Fruit fly (Drosophila melanogaster) S2 (cell line): ENCODE data around the gene CG10702.

Experiments
- CG8478 ChIP-seq: fragments of >200 bp; optimal IDR thresholded peaks from 2 replicates; lab custom pipeline; 2018
- CTCF ChIP-seq, 2 experiments: fragments of >200 bp; optimal IDR thresholded peaks; 2 replicates each; lab custom pipeline; 2018

CG10702 gene

DNA sequence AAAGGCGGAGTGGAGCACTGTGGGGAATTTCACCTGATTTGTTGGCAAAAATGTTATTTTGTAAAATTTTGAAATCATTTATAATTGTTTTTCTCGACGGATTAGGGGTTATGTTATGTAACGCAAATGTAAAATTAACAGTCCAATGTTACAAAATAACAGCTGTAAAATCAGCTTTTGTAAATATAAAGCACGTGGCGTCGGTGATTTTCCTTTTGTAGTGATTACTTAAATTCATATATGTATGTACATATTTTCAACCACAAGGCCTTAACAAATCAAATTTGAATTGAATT is 47.5 kb downstream of the CG10702 start, which contains the start of gene CG15172:
TSS of gene CG15172 (plus strand) at position 197 of the 296 bp plus-strand sequence.
- TF ChIP-seq CTCF (optimal IDR thresholded peaks at IDR 0.05; lab: Kevin White, UChicago): no peak
- TF ChIP-seq CG8478 (lab: Kevin White, UChicago): no peak

DNA sequence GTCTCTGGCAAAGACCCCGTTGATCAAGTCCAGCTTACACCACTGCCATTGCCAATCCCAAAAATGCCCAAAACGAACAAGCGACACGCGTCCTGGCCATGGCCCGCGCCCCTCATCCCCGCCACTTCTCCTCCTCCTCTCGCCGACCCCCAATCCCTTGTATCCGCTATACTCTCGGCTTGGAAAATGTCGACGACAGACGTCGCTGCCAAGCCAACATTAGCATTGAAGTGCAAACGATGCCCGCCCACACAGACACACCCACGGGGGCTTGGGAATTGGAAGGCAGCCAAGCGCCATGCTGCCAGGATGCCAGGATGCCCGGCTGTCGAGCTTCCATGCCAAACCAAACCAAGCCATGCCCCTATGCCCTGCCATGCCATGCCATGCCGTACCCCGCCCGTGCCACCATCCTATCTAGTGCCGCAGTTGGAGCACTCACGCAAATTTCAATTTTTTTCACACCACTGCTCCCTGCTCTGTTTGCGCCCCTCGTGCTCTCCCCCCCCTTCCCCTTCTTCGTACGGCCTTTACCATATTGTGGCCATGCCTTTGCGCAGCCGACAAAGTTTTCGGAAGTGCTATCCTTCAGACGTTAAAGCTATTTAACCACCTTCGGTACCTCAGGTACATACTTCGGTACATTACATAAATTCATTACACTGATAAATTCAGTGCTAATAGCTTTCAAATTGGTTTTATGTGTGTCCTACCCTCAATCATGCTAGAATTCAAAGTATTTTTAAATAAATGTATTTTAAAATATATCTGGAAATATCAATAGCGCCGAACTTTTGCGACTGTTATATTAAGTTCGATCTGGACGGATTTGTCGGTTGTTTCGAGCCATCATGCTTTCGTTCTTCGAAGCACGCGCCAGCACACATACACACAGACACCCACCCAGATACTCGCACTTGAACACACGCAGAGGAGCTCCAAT is 48.1 kb downstream of the CG10702 start:
- TF ChIP-seq CTCF (optimal IDR thresholded peaks at IDR 0.05; lab: Kevin White, UChicago): no peak
- no peak for TF ChIP-seq CG8478 (lab: Kevin White, UChicago)

DNA sequence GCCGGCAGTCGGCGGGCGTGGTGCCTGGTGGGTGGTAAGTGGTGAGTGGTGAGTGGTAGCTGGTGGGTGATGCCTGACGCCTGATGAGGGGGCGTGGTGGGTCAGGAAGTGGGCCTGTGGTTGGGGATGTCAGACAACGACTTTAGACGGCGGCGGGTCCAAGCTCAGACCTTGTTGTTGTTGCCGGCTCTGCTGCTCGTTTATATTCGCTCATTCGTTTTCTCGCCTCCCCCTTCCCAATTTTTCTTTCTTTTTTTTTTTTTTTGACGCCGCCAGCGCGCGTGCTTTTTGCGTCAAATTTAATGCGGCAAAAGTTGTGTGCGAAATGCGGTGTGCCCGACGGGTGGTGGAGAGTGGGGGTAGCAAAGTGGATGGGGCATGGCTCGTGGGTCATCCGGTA is 50.0 kb downstream of the CG10702 start:
- TF ChIP-seq CTCF (optimal IDR thresholded peaks at IDR 0.05; lab: Kevin White, UChicago): no peak

DNA sequence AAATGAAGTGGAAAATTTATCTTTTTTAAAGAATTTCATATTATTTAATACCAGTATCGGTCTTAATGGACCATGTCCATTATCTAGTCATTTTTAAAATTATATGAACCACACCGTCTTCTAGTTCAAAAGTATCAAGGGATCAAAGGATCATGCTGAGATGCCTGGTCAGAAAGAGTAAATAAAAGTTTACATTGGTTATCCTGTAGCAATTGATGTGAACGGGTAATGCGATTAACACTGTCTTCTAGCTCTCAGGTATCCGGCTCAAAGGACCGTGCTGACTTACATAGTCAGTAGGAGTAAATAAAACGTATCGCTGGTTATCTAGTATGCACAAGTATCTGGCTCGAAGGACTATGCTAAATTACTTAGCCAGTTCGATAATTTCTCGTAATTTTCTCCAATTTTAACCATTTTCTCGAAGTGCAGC is 50.5 kb downstream of the CG10702 start:
- TF ChIP-seq CTCF (optimal IDR thresholded peaks at IDR 0.05; lab: Kevin White, UChicago) (no peak), CG8478 (lab: Kevin White, UChicago) (no peak)

DNA sequence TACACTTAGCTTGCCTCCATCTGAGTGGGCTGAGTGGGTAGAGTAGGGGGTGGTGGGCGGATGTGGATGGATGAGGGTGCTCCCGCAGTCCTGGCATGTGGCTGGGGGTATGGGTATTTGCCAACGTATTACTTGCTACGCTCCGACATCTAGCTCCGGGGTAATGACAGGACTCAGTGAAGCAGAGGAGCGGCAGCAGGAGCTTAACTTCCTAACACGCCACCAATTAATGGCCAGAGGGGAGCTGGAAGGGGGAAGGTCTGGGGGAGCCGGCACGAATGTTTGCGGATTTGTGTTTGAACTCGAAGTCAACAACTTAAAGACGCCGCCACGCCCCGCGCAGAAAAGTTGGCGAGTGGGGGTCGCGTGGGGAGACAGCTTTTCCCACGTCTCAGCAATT is 51.4 kb downstream of the CG10702 start:
- TF ChIP-seq CG8478 (lab: Kevin White, UChicago) (no peak), CTCF (optimal IDR thresholded peaks at IDR 0.05; lab: Kevin White, UChicago) (no peak)

DNA sequence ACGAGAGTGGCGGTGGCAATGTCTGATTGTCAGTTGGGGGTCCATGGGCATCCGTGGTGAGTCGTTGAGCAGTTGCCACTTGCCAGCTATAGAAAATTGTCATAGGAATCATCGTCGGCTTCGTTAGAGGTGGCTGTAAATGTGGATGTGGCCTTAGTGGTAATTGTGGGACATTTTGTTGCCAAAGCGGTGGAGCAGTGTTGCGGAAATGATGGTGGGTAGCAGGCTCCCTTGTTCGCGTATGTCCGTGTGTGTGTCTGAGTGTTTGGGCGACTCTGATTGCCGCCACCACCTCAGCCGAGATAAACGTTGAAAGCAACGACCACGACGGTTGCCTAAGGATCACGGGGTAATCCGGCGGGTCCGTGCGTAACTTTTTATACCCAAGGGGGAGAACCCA is 52.6 kb downstream of the CG10702 start:
- no peak for TF ChIP-seq CTCF (optimal IDR thresholded peaks at IDR 0.05; lab: Kevin White, UChicago)

DNA sequence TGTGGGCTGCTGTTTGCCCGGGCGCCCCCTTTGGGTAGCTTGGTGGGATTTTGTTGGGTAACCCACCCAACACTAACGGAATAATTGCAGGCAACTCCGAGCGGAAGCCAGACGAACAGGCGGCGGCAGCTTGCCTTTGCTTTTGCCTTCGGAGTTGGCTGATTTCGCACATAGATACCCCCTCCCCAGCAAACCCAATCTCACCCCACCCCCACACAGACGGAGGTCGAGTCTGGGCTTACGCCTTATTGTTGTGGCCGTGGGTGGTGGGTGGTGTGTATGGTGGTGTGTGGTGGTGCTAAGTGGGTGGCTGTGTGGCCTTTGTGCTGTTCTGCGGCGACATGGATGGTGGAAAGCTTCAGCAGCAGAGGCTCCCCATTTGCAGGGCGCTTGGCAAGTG is 54.0 kb downstream of the CG10702 start:
- TF ChIP-seq CTCF (optimal IDR thresholded peaks at IDR 0.05; lab: Kevin White, UChicago) (no peak), CG8478 (lab: Kevin White, UChicago) (no peak)

DNA sequence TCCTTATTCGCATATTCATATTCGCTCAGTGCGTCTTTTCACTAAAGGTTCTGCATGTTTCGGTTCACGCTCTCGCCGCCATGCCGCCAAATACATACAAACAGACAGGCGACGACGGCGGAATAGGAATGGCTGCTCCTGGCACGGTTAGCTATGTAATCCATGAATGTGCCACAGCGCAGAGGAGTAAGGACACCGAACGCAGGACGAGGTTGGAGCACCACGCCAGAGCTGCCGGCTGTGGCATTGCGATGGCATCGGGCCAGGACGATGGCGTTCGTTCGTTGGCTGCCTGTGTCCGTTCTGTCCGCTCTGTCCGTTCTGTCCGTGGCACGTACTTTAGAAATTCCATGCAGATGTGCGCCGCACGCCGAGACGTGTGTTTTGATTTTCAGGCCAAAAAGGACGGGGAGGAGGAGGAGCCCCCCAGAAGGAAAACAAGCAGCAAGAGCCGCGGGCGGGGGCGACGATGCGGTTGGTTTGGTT is 54.7 kb downstream of the CG10702 start:
- TF ChIP-seq CG8478 (lab: Kevin White, UChicago) (no peak), CTCF (optimal IDR thresholded peaks at IDR 0.05; lab: Kevin White, UChicago) (no peak)
